Worm (Caenorhabditis elegans) whole organism, L1 larva: ENCODE measurements around the gene srsx-30.

Experiments used
- alr-1 ChIP-seq: fragments of 200-800 bp; sonication (Bioruptor generic); optimal IDR thresholded peaks from 2 replicates; lab custom pipeline; 2018; ENCODE audit warnings: borderline replicate concordance, mild to moderate bottlenecking, missing genetic modification characterization, missing compliant biosample characterization
- aly-2 ChIP-seq: fragments of 150-350 bp; optimal IDR thresholded peaks from 2 replicates; lab custom pipeline; 2014; ENCODE audit warnings: missing biosample characterization, missing genetic modification characterization
- ces-1 ChIP-seq: fragments of 150-350 bp; optimal IDR thresholded peaks from 2 replicates; lab custom pipeline; 2014; ENCODE audit warnings: missing biosample characterization, missing genetic modification reagents, missing genetic modification characterization
- lin-13 ChIP-seq: fragments of 150-350 bp; optimal IDR thresholded peaks from 2 replicates; lab custom pipeline; 2014; ENCODE audit warnings: missing biosample characterization, missing genetic modification reagents, missing genetic modification characterization
- lsy-2 ChIP-seq, 2 experiments: fragments of 150-350 bp; optimal IDR thresholded peaks; 2 replicates each; lab custom pipeline; 2014; ENCODE audit warnings: missing biosample characterization in 2 of 2, missing genetic modification characterization in 2 of 2
- nhr-76 ChIP-seq: sonication (generic microtip); optimal IDR thresholded peaks from 2 replicates; lab custom pipeline; 2017; ENCODE audit warnings: missing biosample characterization, missing genetic modification characterization
- rnt-1 ChIP-seq: sonication (generic microtip); optimal IDR thresholded peaks from 2 replicates; lab custom pipeline; 2016; ENCODE audit warnings: mild to moderate bottlenecking, missing genetic modification characterization, moderate library complexity, missing compliant biosample characterization
- snpc-4 ChIP-seq: fragments of 150-350 bp; optimal IDR thresholded peaks from 2 replicates; lab custom pipeline; 2014; ENCODE audit warnings: missing biosample characterization, missing genetic modification characterization
- sptf-1 ChIP-seq: fragments of 150-350 bp; optimal IDR thresholded peaks from 2 replicates; lab custom pipeline; 2014; ENCODE audit warnings: missing biosample characterization, missing genetic modification characterization
- unc-98 ChIP-seq: fragments of 200-800 bp; sonication (Bioruptor generic); IDR thresholded peaks from 2 replicates; pipeline ENCODE4 v1.3.6; 2022; ENCODE audit warnings: missing genetic modification characterization, missing compliant biosample characterization

- TF ChIP-seq alr-1 (no peak), rnt-1 (tag; lab: Kevin White, UChicago) (peak; percentile 40), unc-98 (GFP tag; lab: Robert Waterston, UW) (no peak), nhr-76 (tag; lab: Kevin White, UChicago) (no peak), aly-2 (tag; lab: Kevin White, UChicago) (no peak), ces-1 (GFP tag; lab: Kevin White, UChicago) (no peak), sptf-1 (tag; lab: Kevin White, UChicago) (no peak), lsy-2 (tag; optimal IDR thresholded peaks at IDR 0.05; lab: Kevin White, UChicago) (no peak), lin-13 (GFP tag; lab: Kevin White, UChicago) (no peak), snpc-4 (tag; lab: Kevin White, UChicago) (no peak)
These were observed 13.0 kb upstream of the srsx-30 start, which contains the start of gene C51E3.9 for ce11 chrV:10145653-10146052.
